Fruit fly (Drosophila melanogaster): ENCODE results near the gene CG3021.
A peak's percentile ranks its signal among the peaks of the same experiment; 100 is the strongest.

CG3021 gene

dm6 chrX:1033066-1033465 lies 6.5 kb downstream of the CG3021 start (continued):
- TF ChIP-seq CG32772 (GFP tag; IDR thresholded peaks at IDR 0.05) (0 out of 2 replicates have a peak, but pooled peaks have one; percentile 31), CG10147 (GFP tag; optimal IDR thresholded peaks at IDR 0.05) (no peak), lilli (GFP tag; optimal IDR thresholded peaks at IDR 0.05) (peak; percentile 41), CG11247 (GFP tag; IDR thresholded peaks at IDR 0.05) (no peak), fd102C (GFP tag; optimal IDR thresholded peaks at IDR 0.05) (no peak), usp (GFP tag; optimal IDR thresholded peaks at IDR 0.05) (no peak), Oaz (GFP tag; IDR thresholded peaks at IDR 0.05) (no peak), sens (GFP tag) (peak; percentile 44), dpn (GFP tag; optimal IDR thresholded peaks at IDR 0.05) (peak; percentile 24 to 27), dm (GFP tag; optimal IDR thresholded peaks at IDR 0.05) (no peak), wor (GFP tag; IDR thresholded peaks at IDR 0.05) (no peak), CG13424 (tag; optimal IDR thresholded peaks at IDR 0.05) (peak; percentile 8), CG33557 (GFP tag; optimal IDR thresholded peaks at IDR 0.05) (no peak), Blimp-1 (GFP tag; optimal IDR thresholded peaks at IDR 0.05) (no peak), Ravus (GFP tag; IDR thresholded peaks at IDR 0.05) (no peak), peb (GFP tag; IDR thresholded peaks at IDR 0.05) (no peak), Lpt (GFP tag; optimal IDR thresholded peaks at IDR 0.05) (no peak), CG10321 (GFP tag; IDR thresholded peaks at IDR 0.05) (no peak), zen2 (GFP tag; IDR thresholded peaks at IDR 0.05; ENCODE audit: partially characterized antibody) (peak; percentile 99), CG9876 (GFP tag; optimal IDR thresholded peaks at IDR 0.05) (no peak), gt (GFP tag; IDR thresholded peaks at IDR 0.05) (no peak), CG18619 (GFP tag; optimal IDR thresholded peaks at IDR 0.05) (no peak), ems (GFP tag; optimal IDR thresholded peaks at IDR 0.05) (no peak), sim (GFP tag; IDR thresholded peaks at IDR 0.05) (no peak), dimm (GFP tag; IDR thresholded peaks at IDR 0.05) (no peak), nerfin-2 (GFP tag; IDR thresholded peaks at IDR 0.05; ENCODE audit: partially characterized antibody) (peak; percentile 97), Stat92E (GFP tag; optimal IDR thresholded peaks at IDR 0.05) (no peak), CG2678 (tag; optimal IDR thresholded peaks at IDR 0.05) (no peak), crp (GFP tag; optimal IDR thresholded peaks at IDR 0.05) (peak in 1 of 2 experiments; percentile 24), rib (GFP tag; IDR thresholded peaks at IDR 0.05) (peak; percentile 51; the same call in 1 of the 2 replicates), CG6654 (GFP tag; optimal IDR thresholded peaks at IDR 0.05) (no peak), z (GFP tag; IDR thresholded peaks at IDR 0.05) (no peak), p53 (GFP tag; optimal IDR thresholded peaks at IDR 0.05) (no peak), CG4617 (GFP tag; optimal IDR thresholded peaks at IDR 0.05; ENCODE audit: borderline replicate concordance) (peak; percentile 14), grn (GFP tag; optimal IDR thresholded peaks at IDR 0.05) (peak; percentile 76), D19A (tag; optimal IDR thresholded peaks at IDR 0.05) (no peak), Vsx1 (GFP tag; optimal IDR thresholded peaks at IDR 0.05) (no peak), CG10267 (tag; optimal IDR thresholded peaks at IDR 0.05) (peak; percentile 29), schlank (tag; optimal IDR thresholded peaks at IDR 0.05) (no peak), CG2889 (GFP tag; IDR thresholded peaks at IDR 0.05) (no peak), CG3407 (GFP tag; optimal IDR thresholded peaks at IDR 0.05) (no peak), C15 (GFP tag; IDR thresholded peaks at IDR 0.05) (no peak), scrt (GFP tag; optimal IDR thresholded peaks at IDR 0.05) (no peak), salm (tag; optimal IDR thresholded peaks at IDR 0.05) (no peak), CG2199 (GFP tag; IDR thresholded peaks at IDR 0.05) (no peak), CG6813 (GFP tag; optimal IDR thresholded peaks at IDR 0.05) (no peak), CG12942 (GFP tag; optimal IDR thresholded peaks at IDR 0.05) (no peak), CG12155 (GFP tag; optimal IDR thresholded peaks at IDR 0.05) (peak; percentile 28), lola (GFP tag; optimal IDR thresholded peaks at IDR 0.05) (no peak), CG15696 (tag; optimal IDR thresholded peaks at IDR 0.05) (no peak), CG30020 (tag; optimal IDR thresholded peaks at IDR 0.05) (peak; percentile 5)
